Fruit fly (Drosophila melanogaster) whole organism, adult: ENCODE data around the gene Nulp1.

Source experiments
- CG14711 ChIP-seq: fragments of 200-800 bp; sonication (Bioruptor generic); optimal IDR thresholded peaks from 2 replicates; lab custom pipeline; 2018; ENCODE audit warnings: missing biosample characterization, mild to moderate bottlenecking, missing genetic modification characterization, moderate library complexity
- CG33017 ChIP-seq: fragments of 200-800 bp; sonication (Bioruptor generic); optimal IDR thresholded peaks from 2 replicates; lab custom pipeline; 2018; ENCODE audit warnings: missing biosample characterization, mild to moderate bottlenecking, missing genetic modification characterization, moderate library complexity
- CG7045 ChIP-seq: fragments of 200-800 bp; sonication (Bioruptor generic); optimal IDR thresholded peaks from 2 replicates; lab custom pipeline; 2017; ENCODE audit warnings: missing biosample characterization, mild to moderate bottlenecking, missing genetic modification characterization
- CG7101 ChIP-seq: fragments of 200-800 bp; sonication (Bioruptor generic); optimal IDR thresholded peaks from 2 replicates; lab custom pipeline; 2018; ENCODE audit warnings: missing biosample characterization, mild to moderate bottlenecking, missing genetic modification characterization, moderate library complexity
- Clk ChIP-seq: fragments of 200-800 bp; sonication (Bioruptor generic); optimal IDR thresholded peaks from 2 replicates; lab custom pipeline; 2017; ENCODE audit warnings: missing biosample characterization, missing genetic modification characterization
- Crg-1 ChIP-seq: fragments of 200-800 bp; sonication (Bioruptor generic); optimal IDR thresholded peaks from 2 replicates; lab custom pipeline; 2016; ENCODE audit warnings: missing biosample characterization, missing genetic modification characterization
- bab1 ChIP-seq: fragments of 200-800 bp; sonication (Bioruptor generic); optimal IDR thresholded peaks from 3 replicates; lab custom pipeline; 2019; ENCODE audit warnings: missing biosample characterization, mild to moderate bottlenecking, missing genetic modification characterization, moderate library complexity
- cic ChIP-seq: fragments of 200-800 bp; sonication (Bioruptor generic); optimal IDR thresholded peaks from 2 replicates; lab custom pipeline; 2017; ENCODE audit warnings: missing biosample characterization, mild to moderate bottlenecking, missing genetic modification characterization, moderate library complexity
- cnc ChIP-seq, 2 experiments: fragments of >200 bp; optimal IDR thresholded peaks; 2 replicates each; lab custom pipeline; 2017
- kay ChIP-seq: fragments of 200-800 bp; sonication (Bioruptor generic); peaks from one replicate; lab custom pipeline; 2016; ENCODE audit warnings: missing biosample characterization, missing genetic modification characterization, borderline replicate concordance
- ovo ChIP-seq: fragments of 200-800 bp; sonication (Bioruptor generic); optimal IDR thresholded peaks from 2 replicates; lab custom pipeline; 2016; ENCODE audit warnings: missing biosample characterization, missing genetic modification characterization
- pad ChIP-seq: fragments of 200-800 bp; sonication (Bioruptor generic); optimal IDR thresholded peaks from 3 replicates; lab custom pipeline; 2017; ENCODE audit warnings: missing biosample characterization, missing genetic modification characterization, mild to moderate bottlenecking, moderate library complexity, missing genetic modification reagents
- tj ChIP-seq: fragments of 200-800 bp; sonication (Bioruptor generic); optimal IDR thresholded peaks from 3 replicates; lab custom pipeline; 2017; ENCODE audit warnings: missing biosample characterization, mild to moderate bottlenecking, missing genetic modification characterization, moderate library complexity
- toe ChIP-seq: fragments of 200-800 bp; sonication (Bioruptor generic); optimal IDR thresholded peaks from 2 replicates; lab custom pipeline; 2016; ENCODE audit warnings: missing biosample characterization, missing genetic modification characterization

DNA sequence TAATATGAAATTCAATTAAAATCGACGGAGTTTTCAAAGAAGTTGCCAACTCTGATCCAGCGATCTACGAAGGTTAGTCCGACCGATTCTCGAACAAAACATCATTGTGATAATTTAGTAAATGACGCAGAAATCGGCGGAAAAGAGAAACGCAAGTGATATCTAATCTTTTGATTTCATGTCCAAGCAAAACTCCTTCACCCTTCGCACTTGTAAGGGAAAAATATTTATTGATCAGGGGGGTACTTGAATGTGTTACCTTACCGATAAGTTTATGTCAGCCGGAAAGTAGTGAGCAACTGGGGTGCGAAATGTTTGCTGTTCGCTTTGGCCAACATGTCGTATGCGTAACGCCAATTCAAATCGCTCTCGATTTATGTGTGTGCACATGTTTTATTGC lies 13.1 kb upstream of the Nulp1 start:
- TF ChIP-seq Clk (GFP tag; lab: Kevin White, UChicago) (no peak), CG14711 (tag; lab: Kevin White, UChicago) (no peak), CG7101 (tag; lab: Kevin White, UChicago) (no peak), tj (no peak), Crg-1 (GFP tag; lab: Kevin White, UChicago) (no peak), cnc (optimal IDR thresholded peaks at IDR 0.05; lab: Kevin White, UChicago) (no peak), ovo (no peak), kay (GFP tag; lab: Kevin White, UChicago) (no peak), cic (GFP tag; lab: Kevin White, UChicago) (no peak), bab1 (GFP tag; lab: Kevin White, UChicago) (no peak), CG7045 (GFP tag; lab: Kevin White, UChicago) (no peak), toe (GFP tag; lab: Kevin White, UChicago) (no peak), pad (no peak), CG33017 (tag; lab: Kevin White, UChicago) (no peak)
